Fruit fly (Drosophila melanogaster) whole organism, embryonic: ENCODE measurements around the gene RpL24.

Experiments
- Antp ChIP-seq: fragments of 200-800 bp; sonication (Bioruptor generic); optimal IDR thresholded peaks from 3 replicates; lab custom pipeline; 2016; ENCODE audit warnings: missing biosample characterization, missing genetic modification characterization
- CG10462 ChIP-seq: fragments of 200-800 bp; sonication (Bioruptor generic); optimal IDR thresholded peaks from 2 replicates; lab custom pipeline; 2016; ENCODE audit warnings: missing biosample characterization, missing genetic modification characterization
- CG10959 ChIP-seq: fragments of 200-800 bp; sonication (Bioruptor generic); IDR thresholded peaks from 2 replicates; pipeline ENCODE4 v1.3.6; 2022; ENCODE audit warnings: missing biosample characterization, missing genetic modification characterization
- CG10979 ChIP-seq: fragments of 200-800 bp; sonication (Bioruptor generic); optimal IDR thresholded peaks from 2 replicates; lab custom pipeline; 2018; ENCODE audit warnings: missing biosample characterization, mild to moderate bottlenecking, missing genetic modification characterization, moderate library complexity
- CG11456 ChIP-seq: fragments of 200-800 bp; sonication (Bioruptor generic); IDR thresholded peaks from 3 replicates; pipeline ENCODE4 v1.3.6; 2022; ENCODE audit warnings: missing biosample characterization, missing genetic modification characterization
- CG12071 ChIP-seq: fragments of 200-800 bp; sonication (Bioruptor generic); optimal IDR thresholded peaks from 3 replicates; lab custom pipeline; 2018; ENCODE audit warnings: missing biosample characterization, mild to moderate bottlenecking, missing genetic modification characterization
- CG1233 ChIP-seq: fragments of 200-800 bp; sonication (Bioruptor generic); optimal IDR thresholded peaks from 4 replicates; lab custom pipeline; 2018; ENCODE audit warnings: missing biosample characterization, mild to moderate bottlenecking, missing genetic modification characterization
- CG14014 ChIP-seq: fragments of 200-800 bp; sonication (Bioruptor generic); IDR thresholded peaks from 2 replicates; pipeline ENCODE4 v1.3.6; 2022; ENCODE audit warnings: missing biosample characterization, missing genetic modification characterization
- CG14965 ChIP-seq: fragments of 200-800 bp; sonication (Bioruptor generic); optimal IDR thresholded peaks from 2 replicates; lab custom pipeline; 2016; ENCODE audit warnings: missing biosample characterization, missing genetic modification characterization, borderline replicate concordance
- CG17328 ChIP-seq: fragments of 200-800 bp; sonication (Bioruptor generic); IDR thresholded peaks from 2 replicates; pipeline ENCODE4 v1.3.6; 2022; ENCODE audit warnings: missing biosample characterization, missing genetic modification characterization
- CG17829 ChIP-seq: fragments of 200-800 bp; optimal IDR thresholded peaks from 2 replicates; lab custom pipeline; 2019; ENCODE audit warnings: missing biosample characterization, mild to moderate bottlenecking, missing genetic modification characterization, moderate library complexity
- CG17912 ChIP-seq: fragments of 200-800 bp; sonication (Bioruptor generic); optimal IDR thresholded peaks from 2 replicates; lab custom pipeline; 2018; ENCODE audit warnings: missing biosample characterization, mild to moderate bottlenecking, missing genetic modification characterization
- CG18599 ChIP-seq: fragments of 200-800 bp; sonication (Bioruptor generic); optimal IDR thresholded peaks from 3 replicates; lab custom pipeline; 2017; ENCODE audit warnings: missing biosample characterization, missing genetic modification characterization, mild to moderate bottlenecking, moderate library complexity, missing genetic modification reagents
- CG18764 ChIP-seq: fragments of 200-800 bp; sonication (Bioruptor generic); optimal IDR thresholded peaks from 3 replicates; lab custom pipeline; 2016; ENCODE audit warnings: missing biosample characterization, missing genetic modification characterization
- CG3163 ChIP-seq: fragments of 200-800 bp; sonication (Bioruptor generic); optimal IDR thresholded peaks from 3 replicates; lab custom pipeline; 2016; ENCODE audit warnings: missing biosample characterization, missing genetic modification characterization
- CG34422 ChIP-seq: fragments of 200-800 bp; sonication (Bioruptor generic); IDR thresholded peaks from 3 replicates; pipeline ENCODE4 v1.3.6; 2022; ENCODE audit warnings: missing biosample characterization, missing genetic modification characterization
- CG3995 ChIP-seq: fragments of 200-800 bp; sonication (Bioruptor generic); optimal IDR thresholded peaks from 3 replicates; lab custom pipeline; 2016; ENCODE audit warnings: missing biosample characterization, missing genetic modification characterization
- CG4404 ChIP-seq: fragments of 200-800 bp; sonication (Bioruptor generic); IDR thresholded peaks from 2 replicates; pipeline ENCODE4 v1.3.6; 2022; ENCODE audit warnings: missing biosample characterization, missing genetic modification characterization
- CG4424 ChIP-seq: fragments of 200-800 bp; sonication (Bioruptor generic); optimal IDR thresholded peaks from 3 replicates; lab custom pipeline; 2016; ENCODE audit warnings: missing biosample characterization, missing genetic modification characterization
- CG4617 ChIP-seq: fragments of 200-800 bp; sonication (Bioruptor generic); optimal IDR thresholded peaks from 3 replicates; lab custom pipeline; 2016; ENCODE audit warnings: missing biosample characterization, missing genetic modification characterization, borderline replicate concordance
- CG5180 ChIP-seq: fragments of 200-800 bp; sonication (Bioruptor generic); optimal IDR thresholded peaks from 3 replicates; lab custom pipeline; 2017; ENCODE audit warnings: missing biosample characterization, missing genetic modification characterization, mild to moderate bottlenecking, moderate library complexity, missing genetic modification reagents
- CG6813 ChIP-seq: fragments of 200-800 bp; sonication (Bioruptor generic); optimal IDR thresholded peaks from 2 replicates; lab custom pipeline; 2017; ENCODE audit warnings: missing biosample characterization, missing genetic modification characterization, mild to moderate bottlenecking, moderate library complexity, missing genetic modification reagents
- CG8089 ChIP-seq: fragments of 200-800 bp; sonication (Bioruptor generic); optimal IDR thresholded peaks from 3 replicates; lab custom pipeline; 2016; ENCODE audit warnings: missing biosample characterization, missing genetic modification characterization
- CG9876 ChIP-seq: fragments of 200-800 bp; sonication (Bioruptor generic); optimal IDR thresholded peaks from 2 replicates; lab custom pipeline; 2016; ENCODE audit warnings: missing biosample characterization, missing genetic modification characterization
- CHES-1-like ChIP-seq: fragments of 200-800 bp; sonication (Bioruptor generic); optimal IDR thresholded peaks from 2 replicates; lab custom pipeline; 2016; ENCODE audit warnings: missing biosample characterization, missing genetic modification characterization
- CTCF ChIP-seq: fragments of 200-800 bp; sonication (Bioruptor generic); optimal IDR thresholded peaks from 2 replicates; lab custom pipeline; 2017; ENCODE audit warnings: missing biosample characterization, mild to moderate bottlenecking, missing genetic modification characterization, moderate library complexity
- Dfd ChIP-seq, 2 experiments: fragments of >200 bp; optimal IDR thresholded peaks; 2 replicates each; lab custom pipeline; 2017; ENCODE audit warnings: missing biosample characterization in 2 of 2, missing genetic modification characterization in 2 of 2
- Fer1 ChIP-seq: fragments of 200-800 bp; sonication (Bioruptor generic); optimal IDR thresholded peaks from 2 replicates; lab custom pipeline; 2017; ENCODE audit warnings: missing biosample characterization, mild to moderate bottlenecking, missing genetic modification characterization
- MTF-1 ChIP-seq: fragments of 200-800 bp; sonication (Bioruptor generic); optimal IDR thresholded peaks from 2 replicates; lab custom pipeline; 2018; ENCODE audit warnings: missing biosample characterization, mild to moderate bottlenecking, missing genetic modification characterization, borderline replicate concordance
- Med ChIP-seq: fragments of 200-800 bp; sonication (Bioruptor generic); peaks from one replicate; lab custom pipeline; 2016; ENCODE audit warnings: missing biosample characterization, missing genetic modification characterization, mild to moderate bottlenecking, inconsistent platforms, moderate library complexity
- Mrtf ChIP-seq: fragments of 200-800 bp; sonication (Bioruptor generic); IDR thresholded peaks from 3 replicates; pipeline ENCODE4 v1.3.6; 2022; ENCODE audit warnings: missing biosample characterization, missing genetic modification characterization
- Opbp ChIP-seq: fragments of 200-800 bp; sonication (Bioruptor generic); IDR thresholded peaks from 3 replicates; pipeline ENCODE4 v1.3.6; 2022; ENCODE audit warnings: missing biosample characterization, missing genetic modification characterization; ENCODE audit not compliant: partially characterized antibody
- Poxn ChIP-seq: fragments of 200-800 bp; sonication (Bioruptor generic); IDR thresholded peaks from 2 replicates; pipeline ENCODE4 v1.3.6; 2022; ENCODE audit warnings: missing biosample characterization, missing genetic modification characterization
- Ptx1 ChIP-seq: fragments of 200-800 bp; sonication (Bioruptor generic); IDR thresholded peaks from 2 replicates; pipeline ENCODE4 v1.3.6; 2022; ENCODE audit warnings: missing biosample characterization, missing genetic modification characterization
- Six4 ChIP-seq: fragments of 200-800 bp; sonication (Bioruptor generic); optimal IDR thresholded peaks from 2 replicates; lab custom pipeline; 2016; ENCODE audit warnings: missing biosample characterization, missing genetic modification characterization
- Sry-β ChIP-seq: fragments of 200-800 bp; sonication (Bioruptor generic); optimal IDR thresholded peaks from 2 replicates; lab custom pipeline; 2018; ENCODE audit warnings: missing biosample characterization, mild to moderate bottlenecking, missing genetic modification characterization, moderate library complexity
- Usf ChIP-seq: fragments of 200-800 bp; sonication (Bioruptor generic); optimal IDR thresholded peaks from 2 replicates; lab custom pipeline; 2017; ENCODE audit warnings: missing genotype, missing biosample characterization, missing genetic modification characterization
- Xrp1 ChIP-seq: fragments of 200-800 bp; sonication (Bioruptor generic); IDR thresholded peaks from 2 replicates; pipeline ENCODE4 v1.3.6; 2022; ENCODE audit warnings: missing biosample characterization, missing genetic modification characterization
- ash1 ChIP-seq: fragments of 200-800 bp; sonication (Bioruptor generic); optimal IDR thresholded peaks from 2 replicates; lab custom pipeline; 2018; ENCODE audit warnings: missing biosample characterization, mild to moderate bottlenecking, missing genetic modification characterization
- az2 ChIP-seq: fragments of 200-800 bp; sonication (Bioruptor generic); optimal IDR thresholded peaks from 3 replicates; lab custom pipeline; 2016; ENCODE audit warnings: missing biosample characterization, missing genetic modification characterization
- cato ChIP-seq: fragments of 200-800 bp; sonication (Bioruptor generic); optimal IDR thresholded peaks from 2 replicates; lab custom pipeline; 2016; ENCODE audit warnings: missing biosample characterization, missing genetic modification characterization, borderline replicate concordance
- dmrt99B ChIP-seq: fragments of 200-800 bp; sonication (Bioruptor generic); optimal IDR thresholded peaks from 2 replicates; lab custom pipeline; 2018; ENCODE audit warnings: missing biosample characterization, mild to moderate bottlenecking, missing genetic modification characterization, moderate library complexity
- exex ChIP-seq: fragments of 200-800 bp; sonication (Bioruptor generic); optimal IDR thresholded peaks from 4 replicates; lab custom pipeline; 2018; ENCODE audit warnings: missing biosample characterization, mild to moderate bottlenecking, missing genetic modification characterization, moderate library complexity
- jing ChIP-seq: fragments of 200-800 bp; sonication (Bioruptor generic); optimal IDR thresholded peaks from 2 replicates; lab custom pipeline; 2018; ENCODE audit warnings: missing biosample characterization, mild to moderate bottlenecking, missing genetic modification characterization
- klu ChIP-seq: fragments of 200-800 bp; sonication (Bioruptor generic); IDR thresholded peaks from 2 replicates; pipeline ENCODE4 v1.3.6; 2022; ENCODE audit warnings: missing biosample characterization, missing genetic modification characterization
- lbe ChIP-seq: fragments of 200-800 bp; sonication (Bioruptor generic); optimal IDR thresholded peaks from 2 replicates; lab custom pipeline; 2016; ENCODE audit warnings: missing biosample characterization, mild to moderate bottlenecking, missing genetic modification characterization
- psq ChIP-seq: fragments of 200-800 bp; sonication (Bioruptor generic); optimal IDR thresholded peaks from 2 replicates; lab custom pipeline; 2017; ENCODE audit warnings: missing biosample characterization, missing genetic modification characterization
- sim ChIP-seq: fragments of 200-800 bp; sonication (Bioruptor generic); IDR thresholded peaks from 2 replicates; pipeline ENCODE4 v1.3.6; 2022; ENCODE audit warnings: missing biosample characterization, missing genetic modification characterization
- sisA ChIP-seq: fragments of 200-800 bp; sonication (Bioruptor generic); IDR thresholded peaks from 2 replicates; pipeline ENCODE4 v1.3.6; 2022; ENCODE audit warnings: missing biosample characterization, missing genetic modification characterization
- twi ChIP-seq: fragments of 200-800 bp; optimal IDR thresholded peaks from 2 replicates; lab custom pipeline; 2019; ENCODE audit warnings: missing biosample characterization, mild to moderate bottlenecking, missing genetic modification characterization, moderate library complexity
- vfl ChIP-seq: fragments of 200-800 bp; sonication (Bioruptor generic); optimal IDR thresholded peaks from 2 replicates; lab custom pipeline; 2016; ENCODE audit warnings: missing biosample characterization, missing genetic modification characterization
- zen2 ChIP-seq: fragments of 200-800 bp; sonication (Bioruptor generic); IDR thresholded peaks from 3 replicates; pipeline ENCODE4 v1.3.6; 2022; ENCODE audit warnings: missing biosample characterization, missing genetic modification characterization; ENCODE audit not compliant: partially characterized antibody

The RpL24 gene

DNA sequence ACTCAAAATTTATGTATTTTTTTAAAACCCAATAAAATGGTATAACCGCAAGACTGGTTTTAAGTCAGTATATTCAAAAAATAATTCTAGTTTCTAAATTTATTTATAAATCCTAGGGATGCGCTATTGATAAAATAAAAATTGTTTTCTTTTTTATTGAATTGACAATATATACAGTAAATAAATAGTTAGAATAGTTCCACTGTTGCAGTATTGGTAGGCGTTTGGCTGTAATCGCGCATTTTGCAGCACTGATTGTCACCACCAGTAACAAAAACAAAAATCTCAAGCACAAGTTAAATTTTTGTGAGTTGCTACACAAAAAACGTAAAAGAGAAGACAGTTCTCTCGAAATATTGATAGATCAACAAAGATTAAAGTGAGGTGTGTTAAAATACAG is 26.0 kb downstream of the RpL24 start, which contains the start of gene CG31855 (continued):
- TF ChIP-seq CG10462 (GFP tag; lab: Kevin White, UChicago) (peak; percentile 74), Fer1 (peak; percentile 85), Usf (peak; percentile 9), CG14014 (peak; percentile 86), CG18764 (GFP tag; lab: Kevin White, UChicago) (peak; percentile 80), dmrt99B (tag; lab: Kevin White, UChicago) (peak; percentile 76), CG3163 (peak; percentile 19), twi (tag; lab: Kevin White, UChicago) (peak; percentile 36), CTCF (no peak), sisA (peak; percentile 82), Opbp (GFP tag; lab: Robert Waterston, UW) (no peak), CG12071 (GFP tag; lab: Kevin White, UChicago) (peak; percentile 74), az2 (GFP tag; lab: Kevin White, UChicago) (peak; percentile 87), Med (GFP tag; lab: Kevin White, UChicago) (peak; percentile 95), Mrtf (GFP tag; lab: Robert Waterston, UW) (peak; percentile 54; the same call in 2 of the 3 replicates), CG3995 (peak; percentile 51), lbe (peak; percentile 81), CG5180 (GFP tag; lab: Kevin White, UChicago) (peak; percentile 35), CG17328 (GFP tag; lab: Robert Waterston, UW) (peak; percentile 83), Antp (GFP tag; lab: Kevin White, UChicago) (peak; percentile 79), CG1233 (peak; percentile 73), klu (GFP tag; lab: Robert Waterston, UW) (peak; percentile 62), CG10979 (peak; percentile 70), CG11456 (GFP tag; lab: Robert Waterston, UW) (peak; percentile 90), Xrp1 (peak; percentile 86), Dfd (GFP tag; optimal IDR thresholded peaks at IDR 0.05; lab: Kevin White, UChicago) (no peak), MTF-1 (peak; percentile 69), Poxn (GFP tag; lab: Robert Waterston, UW) (peak; percentile 41; the same call in 1 of the 2 replicates), CHES-1-like (peak; percentile 58), zen2 (GFP tag; lab: Robert Waterston, UW) (no peak), CG8089 (GFP tag; lab: Kevin White, UChicago) (peak; percentile 43), CG34422 (peak; percentile 87), CG4404 (GFP tag; lab: Robert Waterston, UW) (peak; percentile 56), CG10959 (GFP tag; lab: Robert Waterston, UW) (peak; percentile 76), sim (GFP tag; lab: Robert Waterston, UW) (no peak), CG14965 (GFP tag; lab: Kevin White, UChicago) (no peak), CG17912 (peak; percentile 69), vfl (peak; percentile 80), psq (GFP tag; lab: Kevin White, UChicago) (peak; percentile 7), CG4617 (GFP tag; lab: Kevin White, UChicago) (peak; percentile 90), CG6813 (GFP tag; lab: Kevin White, UChicago) (peak; percentile 56), CG18599 (GFP tag; lab: Kevin White, UChicago) (peak; percentile 86), jing (no peak), Six4 (peak; percentile 68), CG4424 (GFP tag; lab: Kevin White, UChicago) (peak; percentile 86), ash1 (no peak), exex (tag; lab: Kevin White, UChicago) (no peak), Ptx1 (peak; percentile 85), Sry-β (GFP tag; lab: Kevin White, UChicago) (peak; percentile 52), cato (GFP tag; lab: Kevin White, UChicago) (peak; percentile 47), CG9876 (GFP tag; lab: Kevin White, UChicago) (peak; percentile 15), CG17829 (peak; percentile 80)
